Fruit fly (Drosophila melanogaster): ENCODE data around the gene CG1792.
A peak's percentile ranks its signal among the peaks of the same experiment; 100 is the strongest.

Gene CG1792

dm6 chr3R:31592256-31592879 is 23.7 kb upstream of the CG1792 start, which contains the start of gene CG1774 (continued):
- peak; percentile 65 for TF ChIP-seq CG6683 (GFP tag; optimal IDR thresholded peaks at IDR 0.05)
- peak; percentile 8 for TF ChIP-seq sima (GFP tag; optimal IDR thresholded peaks at IDR 0.05)
- TF ChIP-seq slp2 (GFP tag; optimal IDR thresholded peaks at IDR 0.05), result peak; percentile 63
- peak; percentile 76 for TF ChIP-seq pho (GFP tag; optimal IDR thresholded peaks at IDR 0.05)
- TF ChIP-seq Lim3 (GFP tag; IDR thresholded peaks at IDR 0.05), result no peak
- no peak for TF ChIP-seq insv (GFP tag; optimal IDR thresholded peaks at IDR 0.05)
- TF ChIP-seq Six4 (GFP tag; optimal IDR thresholded peaks at IDR 0.05), result peak; percentile 37
- no peak for TF ChIP-seq CG7963 (GFP tag; IDR thresholded peaks at IDR 0.05; ENCODE audit: partially characterized antibody)
- TF ChIP-seq CG8388 (GFP tag; optimal IDR thresholded peaks at IDR 0.05), result peak; percentile 53
- peak; percentile 81 for TF ChIP-seq al (GFP tag; IDR thresholded peaks at IDR 0.05)
- no peak for TF ChIP-seq D (optimal IDR thresholded peaks at IDR 0.05)
- TF ChIP-seq D (GFP tag; optimal IDR thresholded peaks at IDR 0.05), result peak; percentile 4
- no peak for TF ChIP-seq Dref (GFP tag; IDR thresholded peaks at IDR 0.05)
- TF ChIP-seq nau (GFP tag; optimal IDR thresholded peaks at IDR 0.05), result peak; percentile 64
- TF ChIP-seq CG15601 (tag; optimal IDR thresholded peaks at IDR 0.05), result peak; percentile 31
- TF ChIP-seq jing (GFP tag; optimal IDR thresholded peaks at IDR 0.05), result no peak
- TF ChIP-seq Myb (GFP tag; optimal IDR thresholded peaks at IDR 0.05), result peak; percentile 65
- TF ChIP-seq Lpt (GFP tag; optimal IDR thresholded peaks at IDR 0.05), result no peak
- peak; percentile 77 for TF ChIP-seq luna (GFP tag; optimal IDR thresholded peaks at IDR 0.05)
- peak; percentile 79 for TF ChIP-seq CG17359 (tag; optimal IDR thresholded peaks at IDR 0.05)
- peak; percentile 89 for TF ChIP-seq row (GFP tag; IDR thresholded peaks at IDR 0.05)
- peak; percentile 92 for TF ChIP-seq mam (GFP tag; optimal IDR thresholded peaks at IDR 0.05)
- TF ChIP-seq gfzf (GFP tag; optimal IDR thresholded peaks at IDR 0.05), result no peak
- peak; percentile 89 for TF ChIP-seq zfh2 (GFP tag; optimal IDR thresholded peaks at IDR 0.05)
- TF ChIP-seq Med (GFP tag), result peak; percentile 98
- TF ChIP-seq ttk (GFP tag; IDR thresholded peaks at IDR 0.05), result peak; percentile 36; the same call in 1 of the 2 replicates
- TF ChIP-seq chn (GFP tag; optimal IDR thresholded peaks at IDR 0.05), result peak; percentile 49
- peak; percentile 66 for TF ChIP-seq CG12219 (GFP tag; optimal IDR thresholded peaks at IDR 0.05)
- TF ChIP-seq CG14441 (GFP tag; IDR thresholded peaks at IDR 0.05), result peak; percentile 83
- TF ChIP-seq HLH3B (GFP tag; IDR thresholded peaks at IDR 0.05), result peak; percentile 72
- TF ChIP-seq mirr (GFP tag; optimal IDR thresholded peaks at IDR 0.05), result peak; percentile 39
- TF ChIP-seq lov (optimal IDR thresholded peaks at IDR 0.05), result no peak
- TF ChIP-seq lov (GFP tag; IDR thresholded peaks at IDR 0.05), result no peak
- no peak for TF ChIP-seq Doc2 (GFP tag; IDR thresholded peaks at IDR 0.05)
- TF ChIP-seq CG1529 (GFP tag; optimal IDR thresholded peaks at IDR 0.05), result peak; percentile 37
- TF ChIP-seq CG15073 (GFP tag; optimal IDR thresholded peaks at IDR 0.05), result no peak
- peak; percentile 39; the same call in 1 of the 2 replicates for TF ChIP-seq chm (GFP tag; IDR thresholded peaks at IDR 0.05)
- peak; percentile 81 for TF ChIP-seq CG15514 (GFP tag; optimal IDR thresholded peaks at IDR 0.05)
- TF ChIP-seq Gsc (GFP tag; IDR thresholded peaks at IDR 0.05), result peak; percentile 5; the same call in 1 of the 2 replicates
- TF ChIP-seq ATbp (GFP tag; optimal IDR thresholded peaks at IDR 0.05), result peak; percentile 58
- peak; percentile 80 for TF ChIP-seq Antp (GFP tag; optimal IDR thresholded peaks at IDR 0.05)
- TF ChIP-seq TFAM (GFP tag; optimal IDR thresholded peaks at IDR 0.05), result no peak
- TF ChIP-seq croc (GFP tag; conservative IDR thresholded peaks at IDR 0.05), result no peak; the same call in 2 of the 3 replicates
- TF ChIP-seq CG32772 (GFP tag; IDR thresholded peaks at IDR 0.05), result peak; percentile 71; the same call in 1 of the 2 replicates
- TF ChIP-seq CG7357 (GFP tag; IDR thresholded peaks at IDR 0.05), result no peak
- TF ChIP-seq HLH4C (GFP tag; IDR thresholded peaks at IDR 0.05; ENCODE audit: partially characterized antibody), result no peak
- TF ChIP-seq CG10366 (GFP tag; IDR thresholded peaks at IDR 0.05), result peak; percentile 66
- no peak for TF ChIP-seq pros (GFP tag; optimal IDR thresholded peaks at IDR 0.05)
- peak; percentile 56; the same call in 1 of the 2 replicates for TF ChIP-seq MBD-R2 (GFP tag; IDR thresholded peaks at IDR 0.05)
- peak; percentile 78 for TF ChIP-seq sisA (GFP tag; IDR thresholded peaks at IDR 0.05)
- TF ChIP-seq fd3F (GFP tag; optimal IDR thresholded peaks at IDR 0.05), result peak; percentile 66

Measured in whole organism, embryonic.